Worm (Caenorhabditis elegans) whole organism, young adult: ENCODE measurements around the gene tlk-1.

Experiments
- C17E4.6 ChIP-seq: fragments of 200-800 bp; sonication (Bioruptor generic); IDR thresholded peaks from 2 replicates; pipeline ENCODE4 v1.3.6; 2022; ENCODE audit warnings: missing genetic modification reagents, missing genetic modification characterization, missing compliant biosample characterization
- F37B4.10 ChIP-seq: fragments of 200-800 bp; sonication (Bioruptor generic); IDR thresholded peaks from 2 replicates; pipeline ENCODE4 v1.3.6; 2022; ENCODE audit warnings: missing genetic modification characterization, missing compliant biosample characterization
- K12H6.12 ChIP-seq: fragments of 200-800 bp; sonication (Bioruptor generic); optimal IDR thresholded peaks from 2 replicates; lab custom pipeline; 2018; ENCODE audit warnings: mild to moderate bottlenecking, missing genetic modification characterization, missing compliant biosample characterization
- Y53G8AR.9 ChIP-seq: fragments of 200-800 bp; sonication (Bioruptor generic); conservative IDR thresholded peaks from 2 replicates; pipeline ENCODE4 v1.3.6; 2022; ENCODE audit warnings: missing genetic modification reagents, missing genetic modification characterization, missing compliant biosample characterization
- ZK185.1 ChIP-seq: sonication (generic microtip); optimal IDR thresholded peaks from 2 replicates; lab custom pipeline; 2016; ENCODE audit warnings: mild to moderate bottlenecking, missing genetic modification characterization, missing compliant biosample characterization; ENCODE audit not compliant: poor library complexity, severe bottlenecking
- aptf-2 ChIP-seq: fragments of 200-800 bp; sonication (Bioruptor generic); conservative IDR thresholded peaks from 2 replicates; pipeline ENCODE4 v1.3.6; 2022; ENCODE audit warnings: missing genetic modification reagents, missing genetic modification characterization, missing compliant biosample characterization
- cebp-1 ChIP-seq, 2 experiments: fragments of 200-800 bp in 1 of 2; sonication (Bioruptor generic) in 1 of 2; sonication (generic microtip) in 1 of 2; IDR thresholded peaks in 1 of 2; optimal IDR thresholded peaks in 1 of 2; 2 replicates each; pipeline versions ENCODE4 v1.3.6 to Lab custom; 2017 to 2022; ENCODE audit warnings: missing compliant biosample characterization in 2 of 2, missing genetic modification characterization in 2 of 2, mild to moderate bottlenecking in 1 of 2, missing genetic modification reagents in 1 of 2, moderate library complexity in 1 of 2
- ceh-27 ChIP-seq: fragments of 200-800 bp; sonication (Bioruptor generic); optimal IDR thresholded peaks from 2 replicates; lab custom pipeline; 2018; ENCODE audit warnings: mild to moderate bottlenecking, missing genetic modification characterization, moderate library complexity, missing compliant biosample characterization
- ceh-40 ChIP-seq: fragments of 200-800 bp; sonication (Bioruptor generic); IDR thresholded peaks from 2 replicates; pipeline ENCODE4 v1.3.6; 2022; ENCODE audit warnings: missing genetic modification characterization, missing compliant biosample characterization
- ceh-91 ChIP-seq: fragments of 200-800 bp; sonication (Bioruptor generic); IDR thresholded peaks from 2 replicates; pipeline ENCODE4 v1.3.6; 2022; ENCODE audit warnings: missing genetic modification reagents, missing genetic modification characterization, missing compliant biosample characterization
- die-1 ChIP-seq: sonication (generic microtip); optimal IDR thresholded peaks from 2 replicates; lab custom pipeline; 2016; ENCODE audit warnings: missing genotype, mild to moderate bottlenecking, missing genetic modification characterization, missing compliant biosample characterization
- efl-1 ChIP-seq: fragments of 150-350 bp; optimal IDR thresholded peaks from 2 replicates; lab custom pipeline; 2014; ENCODE audit warnings: missing biosample characterization, missing genetic modification reagents, missing genetic modification characterization
- ekl-4 ChIP-seq: fragments of 200-800 bp; sonication (Bioruptor generic); IDR thresholded peaks from 2 replicates; pipeline ENCODE4 v1.3.6; 2022; ENCODE audit warnings: missing genetic modification reagents, missing genetic modification characterization, missing compliant biosample characterization
- hmg-1.2 ChIP-seq: fragments of 200-800 bp; sonication (Bioruptor generic); IDR thresholded peaks from 2 replicates; pipeline ENCODE4 v1.3.6; 2022; ENCODE audit warnings: missing genetic modification reagents, missing genetic modification characterization, missing compliant biosample characterization
- hmg-20 ChIP-seq: fragments of 200-800 bp; sonication (Bioruptor generic); IDR thresholded peaks from 2 replicates; pipeline ENCODE4 v1.3.6; 2022; ENCODE audit warnings: missing genetic modification reagents, missing genetic modification characterization, missing compliant biosample characterization
- lin-26 ChIP-seq: fragments of 200-800 bp; sonication (Bioruptor generic); IDR thresholded peaks from 2 replicates; pipeline ENCODE4 v1.3.6; 2022; ENCODE audit warnings: missing genetic modification reagents, missing genetic modification characterization, missing compliant biosample characterization
- madf-3 ChIP-seq: fragments of 200-800 bp; sonication (Bioruptor generic); IDR thresholded peaks from 2 replicates; pipeline ENCODE4 v1.3.6; 2022; ENCODE audit warnings: missing genetic modification reagents, missing genetic modification characterization, missing compliant biosample characterization
- madf-6 ChIP-seq: fragments of 200-800 bp; sonication (Bioruptor generic); IDR thresholded peaks from 2 replicates; pipeline ENCODE4 v1.3.6; 2022; ENCODE audit warnings: missing genetic modification reagents, missing genetic modification characterization, missing compliant biosample characterization
- nfyb-1 ChIP-seq: fragments of 200-800 bp; sonication (Bioruptor generic); IDR thresholded peaks from 2 replicates; pipeline ENCODE4 v1.3.6; 2022; ENCODE audit warnings: missing genetic modification reagents, missing genetic modification characterization, missing compliant biosample characterization
- nhr-120 ChIP-seq: fragments of 200-800 bp; sonication (Bioruptor generic); IDR thresholded peaks from 2 replicates; pipeline ENCODE4 v1.3.6; 2022; ENCODE audit warnings: missing genetic modification characterization, missing compliant biosample characterization
- nhr-80 ChIP-seq: sonication (generic microtip); optimal IDR thresholded peaks from 2 replicates; lab custom pipeline; 2016; ENCODE audit warnings: missing genetic modification characterization, missing compliant biosample characterization
- sdz-38 ChIP-seq: sonication (generic microtip); optimal IDR thresholded peaks from 2 replicates; lab custom pipeline; 2016; ENCODE audit warnings: missing genotype, missing genetic modification characterization, missing compliant biosample characterization
- snpc-4 ChIP-seq, 5 experiments: fragments of 150-350 bp in 1 of 5; sonication (generic microtip) in 4 of 5; optimal IDR thresholded peaks; 2 replicates each; lab custom pipeline; 2014 to 2018; ENCODE audit warnings: missing genetic modification characterization in 5 of 5, missing biosample characterization in 3 of 5, antibody characterized with exemption in 2 of 5, mild to moderate bottlenecking in 2 of 5, missing compliant biosample characterization in 2 of 5, missing genotype in 2 of 5, moderate library complexity in 2 of 5, missing genetic modification reagents in 1 of 5
- somi-1 ChIP-seq: fragments of 200-800 bp; sonication (Bioruptor generic); optimal IDR thresholded peaks from 2 replicates; lab custom pipeline; 2018; ENCODE audit warnings: mild to moderate bottlenecking, missing genetic modification characterization, missing compliant biosample characterization
- unc-62 ChIP-seq: fragments of 150-350 bp; optimal IDR thresholded peaks from 2 replicates; lab custom pipeline; 2014; ENCODE audit warnings: missing biosample characterization, missing genetic modification reagents, missing genetic modification characterization
- zfh-2 ChIP-seq: fragments of 200-800 bp; sonication (Bioruptor generic); conservative IDR thresholded peaks from 2 replicates; pipeline ENCODE4 v1.3.6; 2022; ENCODE audit warnings: missing genetic modification reagents, missing genetic modification characterization, missing compliant biosample characterization
- ztf-18 ChIP-seq: sonication (generic microtip); optimal IDR thresholded peaks from 2 replicates; lab custom pipeline; 2016; ENCODE audit warnings: missing genotype, mild to moderate bottlenecking, missing genetic modification characterization, missing compliant biosample characterization
- ztf-25 ChIP-seq: fragments of 200-800 bp; sonication (Bioruptor generic); IDR thresholded peaks from 2 replicates; pipeline ENCODE4 v1.3.6; 2022; ENCODE audit warnings: missing genetic modification reagents, missing genetic modification characterization, missing compliant biosample characterization
- ztf-6 ChIP-seq: fragments of 200-800 bp; sonication (Bioruptor generic); IDR thresholded peaks from 2 replicates; pipeline ENCODE4 v1.3.6; 2022; ENCODE audit warnings: missing genetic modification reagents, missing genetic modification characterization, missing compliant biosample characterization

tlk-1 gene

ce11 chrIII:9700114-9700690 is 526 bp downstream of the tlk-1 start:
- TF ChIP-seq Y53G8AR.9 (GFP tag; lab: Robert Waterston, UW) (no peak), zfh-2 (GFP tag; lab: Robert Waterston, UW) (peak; percentile 49; the same call in 1 of the 2 replicates), ztf-6 (peak; percentile 45; the same call in 1 of the 2 replicates), ceh-40 (GFP tag; lab: Robert Waterston, UW) (0 out of 2 replicates have a peak, but pooled peaks have one; percentile 18), ceh-27 (peak; percentile 36), ceh-91 (GFP tag; lab: Robert Waterston, UW) (no peak), nfyb-1 (0 out of 2 replicates have a peak, but pooled peaks have one; percentile 12), hmg-1.2 (GFP tag; lab: Robert Waterston, UW) (0 out of 2 replicates have a peak, but pooled peaks have one; percentile 22), ekl-4 (GFP tag; lab: Robert Waterston, UW) (0 out of 2 replicates have a peak, but pooled peaks have one; percentile 17), madf-3 (no peak), efl-1 (GFP tag; lab: Kevin White, UChicago) (no peak)
- TF ChIP-seq, all 124 proteins: peak for 7

ce11 chrIII:9701798-9702197 is 2.1 kb downstream of the tlk-1 start:
- TF ChIP-seq unc-62 (GFP tag; lab: Kevin White, UChicago) (no peak), hmg-20 (GFP tag; lab: Robert Waterston, UW) (0 out of 2 replicates have a peak, but pooled peaks have one; percentile 24), lin-26 (GFP tag; lab: Robert Waterston, UW) (0 out of 2 replicates have a peak, but pooled peaks have one; percentile 11), C17E4.6 (GFP tag; lab: Robert Waterston, UW) (no peak), nhr-120 (GFP tag; lab: Robert Waterston, UW) (0 out of 2 replicates have a peak, but pooled peaks have one; percentile 33)
- TF ChIP-seq, all 124 proteins: peak for 3

- TF ChIP-seq K12H6.12 (tag; lab: Kevin White, UChicago) = peak; percentile 61
- TF ChIP-seq ceh-27 = peak; percentile 7
- TF ChIP-seq madf-6 = no peak
- TF ChIP-seq ceh-91 (GFP tag; lab: Robert Waterston, UW) = no peak
- peak; percentile 46 for TF ChIP-seq ZK185.1 (tag; lab: Kevin White, UChicago)
- peak; percentile 84 for TF ChIP-seq zfh-2 (GFP tag; lab: Robert Waterston, UW)
- peak; percentile 27; the same call in 1 of the 2 replicates for TF ChIP-seq hmg-1.2 (GFP tag; lab: Robert Waterston, UW)
- TF ChIP-seq ztf-18 (tag; lab: Kevin White, UChicago) = peak; percentile 5
- TF ChIP-seq snpc-4 (GFP tag; optimal IDR thresholded peaks at IDR 0.05; lab: Kevin White, UChicago) = no peak
- peak in 1 of 4 experiments; percentile 20 for TF ChIP-seq snpc-4 (tag; optimal IDR thresholded peaks at IDR 0.05; lab: Kevin White, UChicago)
- TF ChIP-seq ceh-40 (GFP tag; lab: Robert Waterston, UW) = no peak
- TF ChIP-seq cebp-1 (GFP tag; IDR thresholded peaks at IDR 0.05; lab: Robert Waterston, UW) = no peak
- peak; percentile 57 for TF ChIP-seq cebp-1 (tag; optimal IDR thresholded peaks at IDR 0.05; lab: Kevin White, UChicago)
- TF ChIP-seq nhr-80 = peak; percentile 62
- TF ChIP-seq lin-26 (GFP tag; lab: Robert Waterston, UW) = 0 out of 2 replicates have a peak, but pooled peaks have one; percentile 38
Observed at ce11 chrIII:9702665-9703252, 3.1 kb downstream of the tlk-1 start.

- TF ChIP-seq sdz-38 (no peak), hmg-1.2 (GFP tag; lab: Robert Waterston, UW) (peak; percentile 43; the same call in 1 of the 2 replicates), lin-26 (GFP tag; lab: Robert Waterston, UW) (0 out of 2 replicates have a peak, but pooled peaks have one; percentile 57), nfyb-1 (0 out of 2 replicates have a peak, but pooled peaks have one; percentile 19), ztf-25 (GFP tag; lab: Robert Waterston, UW) (no peak), aptf-2 (GFP tag; lab: Robert Waterston, UW) (no peak), zfh-2 (GFP tag; lab: Robert Waterston, UW) (peak; percentile 83), ceh-27 (peak; percentile 38), K12H6.12 (tag; lab: Kevin White, UChicago) (peak; percentile 51), die-1 (tag; lab: Kevin White, UChicago) (peak; percentile 11), F37B4.10 (GFP tag; lab: Robert Waterston, UW) (no peak), cebp-1 (GFP tag; IDR thresholded peaks at IDR 0.05; lab: Robert Waterston, UW) (no peak), cebp-1 (tag; optimal IDR thresholded peaks at IDR 0.05; lab: Kevin White, UChicago) (peak; percentile 36), somi-1 (GFP tag; lab: Kevin White, UChicago) (peak; percentile 38)
- TF ChIP-seq, all 124 proteins: peak for 9
Observed at ce11 chrIII:9703747-9704605, 4.3 kb downstream of the tlk-1 start.
